Fruit fly (Drosophila melanogaster): ENCODE measurements around the gene tobi.

DNA sequence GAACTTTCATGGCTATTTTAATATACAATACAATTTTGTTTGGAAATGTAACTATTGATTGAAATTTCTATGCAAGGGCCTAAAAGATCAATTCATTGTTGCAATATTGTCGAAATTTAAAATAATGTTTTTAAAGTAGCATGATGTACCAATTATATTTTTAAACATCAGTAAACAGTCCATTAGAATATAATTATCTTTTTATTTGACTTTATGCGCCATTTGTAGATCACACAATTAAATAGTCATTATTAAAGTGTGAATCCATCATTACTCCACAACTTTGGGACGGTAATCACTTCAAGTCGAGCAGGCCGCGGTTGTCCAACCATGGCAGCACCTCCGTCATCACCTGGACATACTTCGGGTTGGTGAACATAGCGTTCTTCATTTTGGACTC, 35.9 kb downstream of the tobi start, which contains the start of gene CG31099:
- no peak for TF ChIP-seq CG5204 (GFP tag; optimal IDR thresholded peaks at IDR 0.05)
- no peak for TF ChIP-seq CG14711 (tag; optimal IDR thresholded peaks at IDR 0.05)
- no peak for TF ChIP-seq cic (GFP tag; optimal IDR thresholded peaks at IDR 0.05)
- TF ChIP-seq kay (GFP tag; ENCODE audit: borderline replicate concordance) = no peak
